Worm (Caenorhabditis elegans): ENCODE results near the gene srd-13.

ce11 chrIV:5660239-5660638 lies 24.8 kb upstream of the srd-13 start, which contains the start of gene skn-1:
- TF ChIP-seq swsn-7 (tag; optimal IDR thresholded peaks at IDR 0.05): no peak
- no peak for TF ChIP-seq nhr-28 (tag; optimal IDR thresholded peaks at IDR 0.05)
- TF ChIP-seq unc-98 (GFP tag; IDR thresholded peaks at IDR 0.05): no peak
- TF ChIP-seq sptf-1 (tag; optimal IDR thresholded peaks at IDR 0.05): no peak
- no peak for TF ChIP-seq ztf-11 (tag; optimal IDR thresholded peaks at IDR 0.05)
- no peak for TF ChIP-seq ama-1 (optimal IDR thresholded peaks at IDR 0.05)
- no peak for TF ChIP-seq aha-1 (tag; optimal IDR thresholded peaks at IDR 0.05)
- TF ChIP-seq hpl-2 (GFP tag; optimal IDR thresholded peaks at IDR 0.05): no peak
- TF ChIP-seq nhr-76 (tag; optimal IDR thresholded peaks at IDR 0.05): no peak

Data from whole organism, L1 larva.